Fruit fly (Drosophila melanogaster) whole organism, embryonic: ENCODE results near the gene msl-3.

Experiments used
- Bteb2 ChIP-seq: fragments of 200-800 bp; sonication (Bioruptor generic); optimal IDR thresholded peaks from 2 replicates; lab custom pipeline; 2016; ENCODE audit warnings: missing biosample characterization, missing genetic modification characterization
- CG10431 ChIP-seq: fragments of 200-800 bp; sonication (Bioruptor generic); optimal IDR thresholded peaks from 3 replicates; lab custom pipeline; 2018; ENCODE audit warnings: missing biosample characterization, mild to moderate bottlenecking, missing genetic modification characterization
- CG10462 ChIP-seq: fragments of 200-800 bp; sonication (Bioruptor generic); optimal IDR thresholded peaks from 2 replicates; lab custom pipeline; 2016; ENCODE audit warnings: missing biosample characterization, missing genetic modification characterization
- CG10959 ChIP-seq: fragments of 200-800 bp; sonication (Bioruptor generic); IDR thresholded peaks from 2 replicates; pipeline ENCODE4 v1.3.6; 2022; ENCODE audit warnings: missing biosample characterization, missing genetic modification characterization
- CG11456 ChIP-seq: fragments of 200-800 bp; sonication (Bioruptor generic); IDR thresholded peaks from 3 replicates; pipeline ENCODE4 v1.3.6; 2022; ENCODE audit warnings: missing biosample characterization, missing genetic modification characterization
- CG12071 ChIP-seq: fragments of 200-800 bp; sonication (Bioruptor generic); optimal IDR thresholded peaks from 3 replicates; lab custom pipeline; 2018; ENCODE audit warnings: missing biosample characterization, mild to moderate bottlenecking, missing genetic modification characterization
- CG12744 ChIP-seq: fragments of 200-800 bp; sonication (Bioruptor generic); optimal IDR thresholded peaks from 2 replicates; lab custom pipeline; 2016; ENCODE audit warnings: missing biosample characterization, missing genetic modification characterization
- CG14050 ChIP-seq: fragments of 200-800 bp; sonication (Bioruptor generic); IDR thresholded peaks from 3 replicates; pipeline ENCODE4 v1.3.6; 2022; ENCODE audit warnings: missing biosample characterization, missing genetic modification characterization
- CG18262 ChIP-seq: fragments of 200-800 bp; optimal IDR thresholded peaks from 3 replicates; lab custom pipeline; 2019; ENCODE audit warnings: missing biosample characterization, mild to moderate bottlenecking, missing genetic modification characterization, moderate library complexity
- CG2120 ChIP-seq: fragments of 200-800 bp; sonication (Bioruptor generic); optimal IDR thresholded peaks from 3 replicates; lab custom pipeline; 2016; ENCODE audit warnings: missing biosample characterization, missing genetic modification characterization
- CG2712 ChIP-seq: fragments of 200-800 bp; optimal IDR thresholded peaks from 3 replicates; lab custom pipeline; 2019; ENCODE audit warnings: missing biosample characterization, mild to moderate bottlenecking, missing genetic modification characterization, moderate library complexity
- CG32532 ChIP-seq: fragments of 200-800 bp; sonication (Bioruptor generic); IDR thresholded peaks from 2 replicates; pipeline ENCODE4 v1.3.6; 2022; ENCODE audit warnings: missing biosample characterization, missing genetic modification characterization
- CG4854 ChIP-seq: fragments of 200-800 bp; sonication (Bioruptor generic); optimal IDR thresholded peaks from 2 replicates; lab custom pipeline; 2016; ENCODE audit warnings: missing biosample characterization, missing genetic modification characterization, inconsistent platforms
- CG7357 ChIP-seq: fragments of 200-800 bp; sonication (Bioruptor generic); IDR thresholded peaks from 3 replicates; pipeline ENCODE4 v1.3.6; 2022; ENCODE audit warnings: missing biosample characterization, missing genetic modification characterization
- CG7839 ChIP-seq: fragments of 200-800 bp; sonication (Bioruptor generic); optimal IDR thresholded peaks from 3 replicates; lab custom pipeline; 2018; ENCODE audit warnings: missing biosample characterization, mild to moderate bottlenecking, missing genetic modification characterization, moderate library complexity
- CG8089 ChIP-seq: fragments of 200-800 bp; sonication (Bioruptor generic); optimal IDR thresholded peaks from 3 replicates; lab custom pipeline; 2016; ENCODE audit warnings: missing biosample characterization, missing genetic modification characterization
- CG8290 ChIP-seq, 3 experiments: fragments of 200-800 bp; sonication (Bioruptor generic); optimal IDR thresholded peaks; 2 replicates each; lab custom pipeline; 2016 to 2019; ENCODE audit warnings: missing biosample characterization in 3 of 3, missing genetic modification characterization in 3 of 3, mild to moderate bottlenecking in 2 of 3, moderate library complexity in 1 of 3
- CG8924 ChIP-seq: fragments of 200-800 bp; optimal IDR thresholded peaks from 3 replicates; lab custom pipeline; 2019; ENCODE audit warnings: missing biosample characterization, mild to moderate bottlenecking, missing genetic modification characterization, moderate library complexity
- CoRest ChIP-seq: fragments of 200-800 bp; sonication (Bioruptor generic); optimal IDR thresholded peaks from 3 replicates; lab custom pipeline; 2018; ENCODE audit warnings: missing biosample characterization, mild to moderate bottlenecking, missing genetic modification characterization, moderate library complexity
- Fer3 ChIP-seq: fragments of 200-800 bp; sonication (Bioruptor generic); optimal IDR thresholded peaks from 2 replicates; lab custom pipeline; 2018; ENCODE audit warnings: missing biosample characterization, mild to moderate bottlenecking, missing genetic modification characterization, moderate library complexity
- Gug ChIP-seq: fragments of 200-800 bp; sonication (Bioruptor generic); IDR thresholded peaks from 4 replicates; pipeline ENCODE4 v1.3.6; 2022; ENCODE audit warnings: missing biosample characterization, missing genetic modification characterization
- H2.0 ChIP-seq: fragments of 200-800 bp; sonication (Bioruptor generic); IDR thresholded peaks from 2 replicates; pipeline ENCODE4 v1.3.6; 2022; ENCODE audit warnings: missing biosample characterization, missing genetic modification characterization
- HLHmδ ChIP-seq: fragments of 200-800 bp; sonication (Bioruptor generic); optimal IDR thresholded peaks from 2 replicates; lab custom pipeline; 2018; ENCODE audit warnings: missing biosample characterization, mild to moderate bottlenecking, missing genetic modification characterization, moderate library complexity
- HmgZ ChIP-seq: fragments of 200-800 bp; sonication (Bioruptor generic); optimal IDR thresholded peaks from 2 replicates; lab custom pipeline; 2018; ENCODE audit warnings: missing biosample characterization, mild to moderate bottlenecking, missing genetic modification characterization
- Kr ChIP-seq: fragments of 200-800 bp; sonication (Bioruptor generic); optimal IDR thresholded peaks from 2 replicates; lab custom pipeline; 2017; ENCODE audit warnings: missing biosample characterization, mild to moderate bottlenecking, missing genetic modification characterization
- Lhr ChIP-seq: fragments of 200-800 bp; sonication (Bioruptor generic); optimal IDR thresholded peaks from 3 replicates; lab custom pipeline; 2017; ENCODE audit warnings: mild to moderate bottlenecking, missing biosample characterization, missing genetic modification reagents, missing genetic modification characterization
- MBD-R2 ChIP-seq: fragments of 200-800 bp; sonication (Bioruptor generic); IDR thresholded peaks from 2 replicates; pipeline ENCODE4 v1.3.6; 2022; ENCODE audit warnings: missing biosample characterization, missing genetic modification characterization
- Med ChIP-seq: fragments of 200-800 bp; sonication (Bioruptor generic); peaks from one replicate; lab custom pipeline; 2016; ENCODE audit warnings: missing biosample characterization, missing genetic modification characterization, mild to moderate bottlenecking, inconsistent platforms, moderate library complexity
- NC2β ChIP-seq: fragments of 200-800 bp; sonication (Bioruptor generic); optimal IDR thresholded peaks from 2 replicates; lab custom pipeline; 2016; ENCODE audit warnings: missing biosample characterization, missing genetic modification characterization
- Scr ChIP-seq: fragments of 200-800 bp; sonication (Bioruptor generic); IDR thresholded peaks from 2 replicates; pipeline ENCODE4 v1.3.6; 2022; ENCODE audit warnings: missing biosample characterization, missing genetic modification characterization; ENCODE audit not compliant: partially characterized antibody
- Ssrp ChIP-seq: fragments of 200-800 bp; sonication (Bioruptor generic); optimal IDR thresholded peaks from 2 replicates; lab custom pipeline; 2018; ENCODE audit warnings: missing biosample characterization, mild to moderate bottlenecking, missing genetic modification characterization, moderate library complexity
- ab ChIP-seq: fragments of 200-800 bp; sonication (Bioruptor generic); optimal IDR thresholded peaks from 2 replicates; lab custom pipeline; 2016; ENCODE audit warnings: missing biosample characterization, missing genetic modification characterization
- ase ChIP-seq: fragments of 200-800 bp; sonication (Bioruptor generic); IDR thresholded peaks from 3 replicates; pipeline ENCODE4 v1.3.6; 2022; ENCODE audit warnings: missing biosample characterization, missing genetic modification characterization
- crc ChIP-seq: fragments of 200-800 bp; sonication (Bioruptor generic); optimal IDR thresholded peaks from 2 replicates; lab custom pipeline; 2016; ENCODE audit warnings: missing biosample characterization, missing genetic modification characterization
- dmrt11E ChIP-seq: fragments of 200-800 bp; sonication (Bioruptor generic); optimal IDR thresholded peaks from 3 replicates; lab custom pipeline; 2018; ENCODE audit warnings: missing biosample characterization, mild to moderate bottlenecking, missing genetic modification characterization, moderate library complexity
- hkb ChIP-seq, 2 experiments: fragments of 200-800 bp in 1 of 2; fragments of >200 bp in 1 of 2; sonication (Bioruptor generic) in 1 of 2; IDR thresholded peaks in 1 of 2; optimal IDR thresholded peaks in 1 of 2; 2 replicates each; pipeline versions ENCODE4 v1.3.6 to Lab custom; 2017 to 2022; ENCODE audit warnings: missing biosample characterization in 1 of 2, missing genetic modification characterization in 1 of 2
- hth ChIP-seq: fragments of >200 bp; optimal IDR thresholded peaks from 2 replicates; lab custom pipeline; 2017; ENCODE audit warnings: inconsistent platforms
- maf-S ChIP-seq: fragments of 200-800 bp; sonication (Bioruptor generic); optimal IDR thresholded peaks from 2 replicates; lab custom pipeline; 2016; ENCODE audit warnings: missing biosample characterization, missing genetic modification characterization
- nom ChIP-seq: fragments of 200-800 bp; sonication (Bioruptor generic); optimal IDR thresholded peaks from 2 replicates; lab custom pipeline; 2017; ENCODE audit warnings: missing biosample characterization, missing genetic modification characterization, mild to moderate bottlenecking, moderate library complexity, missing genetic modification reagents
- oc ChIP-seq: fragments of 200-800 bp; sonication (Bioruptor generic); optimal IDR thresholded peaks from 2 replicates; lab custom pipeline; 2018; ENCODE audit warnings: missing biosample characterization, mild to moderate bottlenecking, missing genetic modification characterization, moderate library complexity
- pan ChIP-seq, 4 experiments: fragments of >200 bp in 3 of 4; fragments of 200-800 bp in 1 of 4; sonication (Bioruptor generic) in 1 of 4; optimal IDR thresholded peaks in 3 of 4; IDR thresholded peaks in 1 of 4; 2 replicates each; pipeline versions ENCODE4 v1.3.6 to Lab custom; 2017 to 2022; ENCODE audit warnings: missing biosample characterization in 2 of 4, missing genetic modification characterization in 2 of 4, mixed read lengths in 1 of 4
- pho ChIP-seq: fragments of 200-800 bp; sonication (Bioruptor generic); optimal IDR thresholded peaks from 2 replicates; lab custom pipeline; 2016; ENCODE audit warnings: missing biosample characterization, missing genetic modification characterization
- psq ChIP-seq: fragments of 200-800 bp; sonication (Bioruptor generic); optimal IDR thresholded peaks from 2 replicates; lab custom pipeline; 2017; ENCODE audit warnings: missing biosample characterization, missing genetic modification characterization
- ranshi ChIP-seq: fragments of 200-800 bp; sonication (Bioruptor generic); IDR thresholded peaks from 2 replicates; pipeline ENCODE4 v1.3.6; 2022; ENCODE audit warnings: missing biosample characterization, missing genetic modification characterization
- slp2 ChIP-seq: fragments of 200-800 bp; sonication (Bioruptor generic); optimal IDR thresholded peaks from 2 replicates; lab custom pipeline; 2016; ENCODE audit warnings: missing biosample characterization, missing genetic modification characterization
- toy ChIP-seq: fragments of 200-800 bp; sonication (Bioruptor generic); IDR thresholded peaks from 2 replicates; pipeline ENCODE4 v1.3.6; 2022; ENCODE audit warnings: missing biosample characterization, missing genetic modification characterization
- twi ChIP-seq: fragments of 200-800 bp; optimal IDR thresholded peaks from 2 replicates; lab custom pipeline; 2019; ENCODE audit warnings: missing biosample characterization, mild to moderate bottlenecking, missing genetic modification characterization, moderate library complexity
- vvl ChIP-seq: fragments of 200-800 bp; sonication (Bioruptor generic); IDR thresholded peaks from 2 replicates; pipeline ENCODE4 v1.3.6; 2022; ENCODE audit warnings: missing biosample characterization, missing genetic modification characterization
- zf30C ChIP-seq: fragments of 200-800 bp; sonication (Bioruptor generic); optimal IDR thresholded peaks from 3 replicates; lab custom pipeline; 2018; ENCODE audit warnings: missing biosample characterization, mild to moderate bottlenecking, missing genetic modification characterization

msl-3 gene

DNA sequence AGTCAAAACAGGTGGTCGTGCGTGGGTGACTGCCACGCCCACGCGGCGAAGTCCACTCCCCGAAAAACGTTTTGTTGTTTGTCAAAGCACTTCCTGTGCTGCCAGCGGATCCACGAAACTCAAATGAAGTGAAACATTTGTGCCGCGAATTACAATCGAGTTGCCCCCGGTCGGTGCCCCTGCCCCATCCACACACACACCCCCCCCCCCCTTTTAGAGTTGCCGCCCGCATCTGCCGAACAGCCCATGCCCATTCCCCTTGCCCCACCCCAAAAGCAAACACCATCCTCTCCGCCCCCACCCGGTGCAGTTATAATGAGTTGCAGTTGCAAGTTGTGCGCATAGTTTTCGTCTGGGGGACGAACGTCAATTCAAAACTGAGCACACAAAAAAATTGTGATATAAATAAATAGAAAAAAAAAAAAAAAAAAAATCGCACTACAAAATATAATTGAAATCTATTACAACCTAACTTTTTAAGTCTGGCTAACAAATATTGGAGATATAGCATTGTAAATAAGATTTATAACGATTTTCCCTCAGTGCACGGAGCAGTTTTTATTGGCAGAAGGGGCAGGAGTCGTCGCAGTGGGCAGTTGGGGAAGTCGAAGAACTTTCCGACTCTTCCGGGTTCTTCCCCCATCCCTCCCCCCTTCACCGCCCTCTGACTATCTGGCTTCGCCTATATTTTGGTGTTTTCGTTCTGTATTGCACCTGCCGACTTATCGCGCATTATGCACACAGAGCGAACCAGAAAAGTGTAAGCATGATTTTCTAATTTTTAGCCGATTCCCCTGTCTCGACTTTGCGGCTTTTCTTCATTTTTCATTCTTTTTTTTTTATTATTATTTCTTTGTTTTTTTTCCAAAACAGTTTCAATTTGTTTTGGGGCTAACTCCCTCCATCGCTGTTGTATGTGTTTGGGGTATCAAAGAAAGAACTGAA is 26.5 kb upstream of the msl-3 start (continued):
- TF ChIP-seq CG14050 (GFP tag; lab: Robert Waterston, UW) (no peak), pan (optimal IDR thresholded peaks at IDR 0.05; lab: Kevin White, UChicago) (no peak), pan (GFP tag; optimal IDR thresholded peaks at IDR 0.05 in 1 of 2, IDR thresholded peaks at IDR 0.05 in 1 of 2) (peak in 1 of 2 experiments; percentile 39), Ssrp (peak; percentile 66), slp2 (GFP tag; lab: Kevin White, UChicago) (no peak), ranshi (GFP tag; lab: Robert Waterston, UW) (peak; percentile 51; the same call in 1 of the 2 replicates), CG11456 (GFP tag; lab: Robert Waterston, UW) (no peak), CG7357 (GFP tag; lab: Robert Waterston, UW) (peak; percentile 63; the same call in 1 of the 3 replicates), Kr (GFP tag; lab: Kevin White, UChicago) (no peak), nom (GFP tag; lab: Kevin White, UChicago) (no peak), HLHmδ (GFP tag; lab: Kevin White, UChicago) (no peak), HmgZ (tag; lab: Kevin White, UChicago) (no peak), H2.0 (peak; percentile 32; the same call in 1 of the 2 replicates), maf-S (no peak), CG10959 (peak; percentile 44; the same call in 1 of the 2 replicates), hth (lab: Kevin White, UChicago) (no peak), Lhr (GFP tag; lab: Kevin White, UChicago) (peak; percentile 33), pho (no peak), CG18262 (tag; lab: Kevin White, UChicago) (peak; percentile 84), Bteb2 (no peak), CG7839 (peak; percentile 64), Scr (GFP tag; lab: Robert Waterston, UW) (no peak), CG2120 (GFP tag; lab: Kevin White, UChicago) (no peak), CG10431 (peak; percentile 12), MBD-R2 (GFP tag; lab: Robert Waterston, UW) (no peak), ab (GFP tag; lab: Kevin White, UChicago) (no peak), CG8290 (GFP tag; optimal IDR thresholded peaks at IDR 0.05; lab: Kevin White, UChicago) (peak; percentile 15), CG8290 (tag; optimal IDR thresholded peaks at IDR 0.05; lab: Kevin White, UChicago) (no peak), Fer3 (tag; lab: Kevin White, UChicago) (no peak), CG8089 (no peak), CG8924 (tag; lab: Kevin White, UChicago) (peak; percentile 58), oc (tag; lab: Kevin White, UChicago) (no peak), CoRest (tag; lab: Kevin White, UChicago) (peak; percentile 51), crc (GFP tag; lab: Kevin White, UChicago) (peak; percentile 22), CG10462 (GFP tag; lab: Kevin White, UChicago) (peak; percentile 39), dmrt11E (peak; percentile 79), psq (no peak), CG12071 (GFP tag; lab: Kevin White, UChicago) (no peak), NC2β (GFP tag; lab: Kevin White, UChicago) (peak; percentile 40), twi (tag; lab: Kevin White, UChicago) (peak; percentile 36)

DNA sequence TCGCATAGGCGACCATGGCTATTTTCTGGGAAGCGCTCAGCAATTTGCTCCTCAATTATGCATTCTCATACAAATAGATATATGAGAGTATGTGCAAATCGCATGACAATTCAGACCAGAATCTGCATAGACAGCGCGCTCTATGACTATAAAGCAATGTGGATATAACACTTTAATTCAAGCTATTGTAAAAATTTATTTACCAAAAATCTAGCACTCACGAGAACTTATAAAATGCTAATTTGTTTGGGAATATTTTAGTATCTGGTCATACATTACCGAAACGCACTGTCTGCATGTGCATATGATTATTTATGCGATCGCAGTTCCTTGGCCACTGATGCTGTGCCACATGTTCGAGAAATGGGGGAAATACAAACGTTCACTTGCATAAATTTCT is 25.5 kb upstream of the msl-3 start:
- TF ChIP-seq CG32532 (GFP tag; lab: Robert Waterston, UW) (no peak), Med (GFP tag; lab: Kevin White, UChicago) (peak; percentile 50), vvl (GFP tag; lab: Robert Waterston, UW) (peak; percentile 48; the same call in 1 of the 2 replicates), toy (no peak), CG2712 (tag; lab: Kevin White, UChicago) (peak; percentile 18), ase (no peak), hkb (optimal IDR thresholded peaks at IDR 0.05; lab: Kevin White, UChicago) (no peak), hkb (GFP tag; IDR thresholded peaks at IDR 0.05; lab: Robert Waterston, UW) (no peak), nom (GFP tag; lab: Kevin White, UChicago) (peak; percentile 64), zf30C (GFP tag; lab: Kevin White, UChicago) (no peak), CG14050 (GFP tag; lab: Robert Waterston, UW) (no peak), Gug (GFP tag; lab: Robert Waterston, UW) (no peak), CG4854 (GFP tag; lab: Kevin White, UChicago) (no peak), CG12744 (GFP tag; lab: Kevin White, UChicago) (no peak)
